Worm (Caenorhabditis elegans): ENCODE measurements around the gene unc-46.

Gene unc-46

ce11 chrV:5064761-5065421 lies 33.9 kb downstream of the unc-46 start, which contains the start of gene mlk-1 (continued):
- TF ChIP-seq nhr-11 (tag; optimal IDR thresholded peaks at IDR 0.05) (peak; percentile 85), ztf-7 (tag; optimal IDR thresholded peaks at IDR 0.05) (no peak), nhr-6 (tag; optimal IDR thresholded peaks at IDR 0.05) (peak; percentile 40), fkh-10 (GFP tag; optimal IDR thresholded peaks at IDR 0.05) (peak; percentile 63), nhr-76 (tag; optimal IDR thresholded peaks at IDR 0.05) (no peak), nhr-10 (tag; optimal IDR thresholded peaks at IDR 0.05) (peak; percentile 36), ztf-11 (tag; optimal IDR thresholded peaks at IDR 0.05) (no peak), spr-1 (tag; optimal IDR thresholded peaks at IDR 0.05) (peak; percentile 12), aha-1 (tag) (peak; percentile 96), pqm-1 (tag; optimal IDR thresholded peaks at IDR 0.05) (peak; percentile 26), ctbp-1 (GFP tag; IDR thresholded peaks at IDR 0.05) (peak; percentile 37; the same call in 1 of the 2 replicates), aly-2 (tag; optimal IDR thresholded peaks at IDR 0.05) (no peak), ceh-28 (tag; optimal IDR thresholded peaks at IDR 0.05) (no peak), nhr-41 (GFP tag; IDR thresholded peaks at IDR 0.05) (no peak), nhr-28 (tag; optimal IDR thresholded peaks at IDR 0.05) (peak; percentile 88), R02D3.7 (tag; optimal IDR thresholded peaks at IDR 0.05) (no peak), sdz-12 (GFP tag; optimal IDR thresholded peaks at IDR 0.05) (no peak), nhr-42 (GFP tag; IDR thresholded peaks at IDR 0.05) (no peak), zip-11 (GFP tag; IDR thresholded peaks at IDR 0.05) (no peak), lin-29 (GFP tag; IDR thresholded peaks at IDR 0.05) (no peak), hif-1 (tag; optimal IDR thresholded peaks at IDR 0.05) (peak in 1 of 2 experiments; percentile 64), lin-13 (GFP tag; optimal IDR thresholded peaks at IDR 0.05) (no peak), zag-1 (tag; optimal IDR thresholded peaks at IDR 0.05) (no peak), vab-7 (GFP tag; IDR thresholded peaks at IDR 0.05) (no peak), mdl-1 (tag; optimal IDR thresholded peaks at IDR 0.05) (peak in 1 of 2 experiments; percentile 95), jun-1 (tag; optimal IDR thresholded peaks at IDR 0.05) (no peak), unc-39 (tag; optimal IDR thresholded peaks at IDR 0.05) (no peak), Y105C5A.15 (GFP tag; IDR thresholded peaks at IDR 0.05) (no peak), zfp-2 (tag; optimal IDR thresholded peaks at IDR 0.05) (no peak), ceh-44 (GFP tag; IDR thresholded peaks at IDR 0.05) (no peak), egl-27 (tag; optimal IDR thresholded peaks at IDR 0.05) (no peak), snpc-1.2 (GFP tag; IDR thresholded peaks at IDR 0.05) (no peak), zip-2 (tag; optimal IDR thresholded peaks at IDR 0.05) (no peak), gei-8 (GFP tag; optimal IDR thresholded peaks at IDR 0.05) (no peak), T20F7.1 (GFP tag; optimal IDR thresholded peaks at IDR 0.05) (no peak), F44E2.7 (GFP tag; IDR thresholded peaks at IDR 0.05) (no peak), dmd-8 (GFP tag; IDR thresholded peaks at IDR 0.05) (no peak), snpc-4 (tag; optimal IDR thresholded peaks at IDR 0.05) (no peak), php-3 (GFP tag; IDR thresholded peaks at IDR 0.05) (no peak), Y75B8A.6 (GFP tag; IDR thresholded peaks at IDR 0.05) (no peak), cey-2 (tag; optimal IDR thresholded peaks at IDR 0.05; ENCODE audit: borderline replicate concordance, insufficient read depth) (no peak), nhr-77 (tag; optimal IDR thresholded peaks at IDR 0.05) (peak; percentile 28), F26F4.8 (GFP tag; conservative IDR thresholded peaks at IDR 0.05) (no peak), lin-1 (GFP tag; IDR thresholded peaks at IDR 0.05) (0 out of 2 replicates have a peak, but pooled peaks have one; percentile 18), mxl-2 (GFP tag; conservative IDR thresholded peaks at IDR 0.05) (no peak), Y5F2A.4 (GFP tag; optimal IDR thresholded peaks at IDR 0.05) (no peak), F49E8.2 (tag; optimal IDR thresholded peaks at IDR 0.05; ENCODE audit: borderline replicate concordance) (no peak), lsy-2 (tag; optimal IDR thresholded peaks at IDR 0.05) (peak; percentile 59 to 64), ZK546.5 (tag; optimal IDR thresholded peaks at IDR 0.05) (no peak), lin-15B (tag; optimal IDR thresholded peaks at IDR 0.05) (no peak), mep-1 (tag; optimal IDR thresholded peaks at IDR 0.05) (peak; percentile 75), hlh-30 (tag; optimal IDR thresholded peaks at IDR 0.05; ENCODE audit: insufficient read depth) (peak; percentile 96)
